Worm (Caenorhabditis elegans) whole organism, L4 larva: ENCODE measurements around the gene F22H10.2.

Experiments
- F37D6.2 ChIP-seq: sonication (generic microtip); optimal IDR thresholded peaks from 2 replicates; lab custom pipeline; 2016; ENCODE audit warnings: mild to moderate bottlenecking, missing genetic modification characterization, missing compliant biosample characterization
- T26A8.4 ChIP-seq: fragments of 200-800 bp; sonication (Bioruptor generic); IDR thresholded peaks from 2 replicates; pipeline ENCODE4 v1.3.6; 2022; ENCODE audit warnings: missing genetic modification characterization, missing compliant biosample characterization
- Y5F2A.4 ChIP-seq: fragments of 200-800 bp; sonication (Bioruptor generic); optimal IDR thresholded peaks from 2 replicates; lab custom pipeline; 2018; ENCODE audit warnings: mild to moderate bottlenecking, missing genetic modification characterization, missing compliant biosample characterization
- aha-1 ChIP-seq: fragments of 150-350 bp; peaks from one replicate; lab custom pipeline; 2014; ENCODE audit warnings: missing biosample characterization, missing genetic modification characterization
- aly-2 ChIP-seq: sonication (generic microtip); optimal IDR thresholded peaks from 2 replicates; lab custom pipeline; 2018; ENCODE audit warnings: missing biosample characterization, missing genetic modification characterization
- arid-1 ChIP-seq: fragments of 200-800 bp; sonication (Bioruptor generic); conservative IDR thresholded peaks from 2 replicates; pipeline ENCODE4 v1.3.6; 2022; ENCODE audit warnings: missing genetic modification reagents, missing genetic modification characterization, missing compliant biosample characterization
- ctbp-1 ChIP-seq: fragments of 200-800 bp; sonication (Bioruptor generic); IDR thresholded peaks from 2 replicates; pipeline ENCODE4 v1.3.6; 2022; ENCODE audit warnings: missing genetic modification reagents, missing genetic modification characterization, missing compliant biosample characterization
- daf-16 ChIP-seq, 3 experiments: sonication (generic microtip); optimal IDR thresholded peaks; 2 replicates each; lab custom pipeline; 2016 to 2017; ENCODE audit warnings: missing genetic modification characterization in 3 of 3, missing genetic modification reagents in 3 of 3, mild to moderate bottlenecking in 2 of 3, missing compliant biosample characterization in 2 of 3, missing biosample characterization in 1 of 3, moderate library complexity in 1 of 3
- dmd-6 ChIP-seq: fragments of 200-800 bp; sonication (Bioruptor generic); IDR thresholded peaks from 2 replicates; pipeline ENCODE4 v1.3.6; 2022; ENCODE audit warnings: missing genetic modification reagents, missing genetic modification characterization, missing compliant biosample characterization
- dpl-1 ChIP-seq: fragments of 150-350 bp; optimal IDR thresholded peaks from 2 replicates; lab custom pipeline; 2014; ENCODE audit warnings: missing biosample characterization, missing genetic modification reagents, missing genetic modification characterization
- duxl-1 ChIP-seq: sonication (generic microtip); optimal IDR thresholded peaks from 2 replicates; lab custom pipeline; 2016; ENCODE audit warnings: mild to moderate bottlenecking, missing genetic modification characterization, moderate library complexity, missing compliant biosample characterization; ENCODE audit not compliant: poor library complexity
- dve-1 ChIP-seq: sonication (generic microtip); optimal IDR thresholded peaks from 2 replicates; lab custom pipeline; 2017; ENCODE audit warnings: antibody characterized with exemption, mild to moderate bottlenecking, missing genetic modification characterization, missing compliant biosample characterization; ENCODE audit not compliant: insufficient read depth
- egl-27 ChIP-seq: sonication (generic microtip); optimal IDR thresholded peaks from 3 replicates; lab custom pipeline; 2017; ENCODE audit warnings: missing biosample characterization, missing genetic modification reagents, missing genetic modification characterization
- hif-1 ChIP-seq, 2 experiments: sonication (generic microtip); optimal IDR thresholded peaks; 2 replicates each; lab custom pipeline; 2016 to 2017; ENCODE audit warnings: missing compliant biosample characterization in 2 of 2, missing genetic modification characterization in 2 of 2, missing genetic modification reagents in 2 of 2, missing genotype in 2 of 2, mild to moderate bottlenecking in 1 of 2
- hlh-11 ChIP-seq: fragments of 200-800 bp; sonication (Bioruptor generic); optimal IDR thresholded peaks from 2 replicates; lab custom pipeline; 2018; ENCODE audit warnings: mild to moderate bottlenecking, missing genetic modification characterization, missing compliant biosample characterization
- hlh-30 ChIP-seq: sonication (generic microtip); optimal IDR thresholded peaks from 2 replicates; lab custom pipeline; 2017; ENCODE audit warnings: antibody characterized with exemption, mild to moderate bottlenecking, missing genetic modification characterization, missing compliant biosample characterization; ENCODE audit not compliant: insufficient read depth
- lin-1 ChIP-seq: fragments of 200-800 bp; sonication (Bioruptor generic); IDR thresholded peaks from 2 replicates; pipeline ENCODE4 v1.3.6; 2022; ENCODE audit warnings: missing genetic modification reagents, missing genetic modification characterization, missing compliant biosample characterization
- lin-15B ChIP-seq: fragments of 150-350 bp; sonication (generic microtip); optimal IDR thresholded peaks from 3 replicates; lab custom pipeline; 2014; ENCODE audit warnings: missing biosample characterization, missing genetic modification characterization
- lin-38 ChIP-seq: fragments of 200-800 bp; sonication (Bioruptor generic); IDR thresholded peaks from 2 replicates; pipeline ENCODE4 v1.3.6; 2022; ENCODE audit warnings: missing genetic modification reagents, missing genetic modification characterization, missing compliant biosample characterization
- lsy-2 ChIP-seq, 2 experiments: fragments of 150-350 bp in 1 of 2; sonication (generic microtip) in 1 of 2; optimal IDR thresholded peaks; 2 replicates each; lab custom pipeline; 2014 to 2017; ENCODE audit warnings: missing biosample characterization in 2 of 2, missing genetic modification characterization in 2 of 2
- mdl-1 ChIP-seq, 2 experiments: fragments of 150-350 bp in 1 of 2; sonication (generic microtip) in 1 of 2; optimal IDR thresholded peaks; 2 replicates each; lab custom pipeline; 2014 to 2017; ENCODE audit warnings: missing biosample characterization in 2 of 2, missing genetic modification characterization in 2 of 2
- mep-1 ChIP-seq: fragments of 150-350 bp; sonication (generic microtip); optimal IDR thresholded peaks from 3 replicates; lab custom pipeline; 2014; ENCODE audit warnings: missing biosample characterization, missing genetic modification characterization
- mes-2 ChIP-seq: sonication (generic microtip); optimal IDR thresholded peaks from 2 replicates; lab custom pipeline; 2016; ENCODE audit warnings: missing genotype, mild to moderate bottlenecking, missing genetic modification characterization, missing compliant biosample characterization; ENCODE audit not compliant: poor library complexity, severe bottlenecking
- mxl-2 ChIP-seq: fragments of 200-800 bp; sonication (Bioruptor generic); conservative IDR thresholded peaks from 2 replicates; pipeline ENCODE4 v1.3.6; 2022; ENCODE audit warnings: missing genetic modification reagents, missing genetic modification characterization, missing compliant biosample characterization
- mxl-3 ChIP-seq: fragments of 200-800 bp; sonication (Bioruptor generic); optimal IDR thresholded peaks from 2 replicates; lab custom pipeline; 2018; ENCODE audit warnings: mild to moderate bottlenecking, missing genetic modification characterization, missing compliant biosample characterization
- nhr-102 ChIP-seq: sonication (generic microtip); optimal IDR thresholded peaks from 2 replicates; lab custom pipeline; 2016; ENCODE audit warnings: mild to moderate bottlenecking, missing genetic modification characterization, moderate library complexity, missing compliant biosample characterization
- nhr-237 ChIP-seq: sonication (generic microtip); optimal IDR thresholded peaks from 2 replicates; lab custom pipeline; 2017; ENCODE audit warnings: missing biosample characterization, missing genetic modification characterization
- nhr-28 ChIP-seq: fragments of 150-350 bp; optimal IDR thresholded peaks from 2 replicates; lab custom pipeline; 2014; ENCODE audit warnings: missing biosample characterization, missing genetic modification characterization
- nhr-41 ChIP-seq: fragments of 200-800 bp; sonication (Bioruptor generic); IDR thresholded peaks from 2 replicates; pipeline ENCODE4 v1.3.6; 2022; ENCODE audit warnings: missing genetic modification reagents, missing genetic modification characterization, missing compliant biosample characterization
- nhr-48 ChIP-seq: sonication (generic microtip); optimal IDR thresholded peaks from 2 replicates; lab custom pipeline; 2016; ENCODE audit warnings: mild to moderate bottlenecking, missing genetic modification characterization, missing compliant biosample characterization
- nhr-6 ChIP-seq: fragments of 150-350 bp; optimal IDR thresholded peaks from 2 replicates; lab custom pipeline; 2014; ENCODE audit warnings: missing biosample characterization, missing genetic modification characterization
- pha-4 ChIP-seq, 2 experiments: fragments of 150-350 bp in 1 of 2; fragments of 200-800 bp in 1 of 2; sonication (Bioruptor generic) in 1 of 2; IDR thresholded peaks in 1 of 2; optimal IDR thresholded peaks in 1 of 2; 2 replicates each; pipeline versions ENCODE4 v1.3.6 to Lab custom; 2014 to 2022; ENCODE audit warnings: missing genetic modification characterization in 2 of 2, missing genetic modification reagents in 2 of 2, missing biosample characterization in 1 of 2, missing compliant biosample characterization in 1 of 2
- php-3 ChIP-seq: fragments of 200-800 bp; sonication (Bioruptor generic); IDR thresholded peaks from 2 replicates; pipeline ENCODE4 v1.3.6; 2022; ENCODE audit warnings: missing genetic modification reagents, missing genetic modification characterization, missing compliant biosample characterization
- pqm-1 ChIP-seq: sonication (generic microtip); optimal IDR thresholded peaks from 2 replicates; lab custom pipeline; 2017; ENCODE audit warnings: missing biosample characterization, missing genetic modification characterization
- skn-1 ChIP-seq: fragments of 150-350 bp; optimal IDR thresholded peaks from 2 replicates; lab custom pipeline; 2014; ENCODE audit warnings: missing biosample characterization, missing genetic modification characterization
- spr-3 ChIP-seq: fragments of 200-800 bp; sonication (Bioruptor generic); optimal IDR thresholded peaks from 2 replicates; lab custom pipeline; 2018; ENCODE audit warnings: mild to moderate bottlenecking, missing genetic modification characterization, missing compliant biosample characterization
- zfp-3 ChIP-seq: fragments of 200-800 bp; sonication (Bioruptor generic); conservative IDR thresholded peaks from 2 replicates; pipeline ENCODE4 v1.3.6; 2022; ENCODE audit warnings: missing genetic modification reagents, missing genetic modification characterization, missing compliant biosample characterization
- ztf-7 ChIP-seq: fragments of 150-350 bp; optimal IDR thresholded peaks from 2 replicates; lab custom pipeline; 2014; ENCODE audit warnings: missing biosample characterization, missing genetic modification characterization

The F22H10.2 gene

ce11 chrX:16679117-16679590 lies at the start of gene F22H10.2:
Gene F22H10.2, plus strand, starts transcription at chrX:16679540.
- TF ChIP-seq daf-16 (GFP tag; optimal IDR thresholded peaks at IDR 0.05; lab: Kevin White, UChicago) = no peak
- TF ChIP-seq daf-16 (tag; optimal IDR thresholded peaks at IDR 0.05; lab: Kevin White, UChicago) = peak; percentile 89
- no peak for TF ChIP-seq lin-15B (tag; lab: Kevin White, UChicago)
- TF ChIP-seq egl-27 (tag; lab: Kevin White, UChicago) = no peak
- TF ChIP-seq php-3 (GFP tag; lab: Robert Waterston, UW) = peak; percentile 43; the same call in 1 of the 2 replicates
- TF ChIP-seq mxl-2 = no peak
- peak; percentile 8 for TF ChIP-seq nhr-48 (tag; lab: Kevin White, UChicago)
- peak; percentile 22 for TF ChIP-seq hlh-30
- TF ChIP-seq nhr-28 (tag; lab: Kevin White, UChicago) = peak; percentile 15
- TF ChIP-seq dve-1 (tag; lab: Kevin White, UChicago) = peak; percentile 76
- no peak for TF ChIP-seq dpl-1
- TF ChIP-seq skn-1 (tag; lab: Kevin White, UChicago) = no peak
- peak; percentile 67 for TF ChIP-seq nhr-6 (tag; lab: Kevin White, UChicago)
- TF ChIP-seq nhr-237 (tag; lab: Kevin White, UChicago) = no peak
- TF ChIP-seq lin-38 = no peak
- peak; percentile 3 for TF ChIP-seq nhr-102
- TF ChIP-seq hif-1 (tag; optimal IDR thresholded peaks at IDR 0.05; lab: Kevin White, UChicago) = peak in 1 of 2 experiments; percentile 6
- no peak for TF ChIP-seq aly-2 (tag; lab: Kevin White, UChicago)
- no peak for TF ChIP-seq mxl-3 (GFP tag; lab: Kevin White, UChicago)
- TF ChIP-seq hlh-11 (tag; lab: Kevin White, UChicago) = peak; percentile 46
- peak; percentile 36 for TF ChIP-seq mep-1 (tag; lab: Kevin White, UChicago)
- no peak for TF ChIP-seq Y5F2A.4 (GFP tag; lab: Kevin White, UChicago)
- TF ChIP-seq zfp-3 (GFP tag; lab: Robert Waterston, UW) = no peak
- no peak for TF ChIP-seq mdl-1 (tag; optimal IDR thresholded peaks at IDR 0.05; lab: Kevin White, UChicago)
- TF ChIP-seq nhr-41 = no peak
- peak; percentile 11 for TF ChIP-seq ztf-7 (tag; lab: Kevin White, UChicago)
- TF ChIP-seq ctbp-1 (GFP tag; lab: Robert Waterston, UW) = no peak
- no peak for TF ChIP-seq duxl-1
- no peak for TF ChIP-seq arid-1
- no peak for TF ChIP-seq spr-3 (GFP tag; lab: Kevin White, UChicago)
- peak; percentile 22 for TF ChIP-seq mes-2 (tag; lab: Kevin White, UChicago)
- peak in 1 of 2 experiments; percentile 15 for TF ChIP-seq lsy-2 (tag; optimal IDR thresholded peaks at IDR 0.05; lab: Kevin White, UChicago)
- TF ChIP-seq pha-4 (GFP tag; IDR thresholded peaks at IDR 0.05; lab: Robert Waterston, UW) = no peak
- TF ChIP-seq pha-4 (tag; optimal IDR thresholded peaks at IDR 0.05; lab: Kevin White, UChicago) = peak; percentile 38
- peak; percentile 63 for TF ChIP-seq aha-1 (tag; lab: Kevin White, UChicago)
- TF ChIP-seq dmd-6 (GFP tag; lab: Robert Waterston, UW) = peak; percentile 49; the same call in 1 of the 2 replicates
- TF ChIP-seq lin-1 (GFP tag; lab: Robert Waterston, UW) = no peak
- TF ChIP-seq pqm-1 = peak; percentile 64

DNA sequence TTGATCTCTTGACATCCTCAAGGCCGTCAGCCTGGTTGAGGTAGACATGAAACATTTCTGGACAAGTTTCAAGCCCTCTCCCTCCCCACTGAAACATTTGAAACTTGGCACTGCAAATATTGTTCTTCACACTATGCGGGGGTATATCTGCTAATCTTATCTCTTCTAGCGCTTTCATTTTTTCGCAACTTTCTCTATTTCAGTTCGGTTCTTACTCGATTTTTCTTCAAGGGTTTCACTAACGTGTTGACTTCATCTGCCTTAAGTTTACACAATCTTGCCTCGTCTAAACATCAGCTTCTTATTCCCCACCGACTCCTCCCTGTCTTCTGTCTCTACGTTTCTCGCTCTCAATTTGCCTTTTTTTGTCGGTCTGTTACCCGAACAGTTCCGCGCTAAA lies 49.6 kb upstream of the F22H10.2 start:
- TF ChIP-seq T26A8.4 = no peak
- no peak for TF ChIP-seq nhr-48 (tag; lab: Kevin White, UChicago)

ce11 chrX:16631847-16632246 lies 47.5 kb upstream of the F22H10.2 start:
- TF ChIP-seq F37D6.2 = no peak
